Fruit fly (Drosophila melanogaster) Kc167 (cell line): ENCODE results near the gene mRpL49.

Experiments used
- Myc ChIP-seq: fragments of >200 bp; optimal IDR thresholded peaks from 2 replicates; lab custom pipeline; 2017; ENCODE audit warnings: missing external identifiers
- Sin3A ChIP-seq: fragments of >200 bp; optimal IDR thresholded peaks from 2 replicates; lab custom pipeline; 2018; ENCODE audit warnings: missing external identifiers
- h ChIP-seq: fragments of >200 bp; optimal IDR thresholded peaks from 3 replicates; lab custom pipeline; 2018; ENCODE audit warnings: missing external identifiers
- insv ChIP-seq: fragments of >200 bp; optimal IDR thresholded peaks from 3 replicates; lab custom pipeline; 2018; ENCODE audit warnings: missing external identifiers
- psq ChIP-seq: fragments of >200 bp; optimal IDR thresholded peaks from 2 replicates; lab custom pipeline; 2017; ENCODE audit warnings: missing external identifiers
- ttk ChIP-seq: sonication (Bioruptor generic); optimal IDR thresholded peaks from 2 replicates; lab custom pipeline; 2017; ENCODE audit warnings: missing external identifiers

DNA sequence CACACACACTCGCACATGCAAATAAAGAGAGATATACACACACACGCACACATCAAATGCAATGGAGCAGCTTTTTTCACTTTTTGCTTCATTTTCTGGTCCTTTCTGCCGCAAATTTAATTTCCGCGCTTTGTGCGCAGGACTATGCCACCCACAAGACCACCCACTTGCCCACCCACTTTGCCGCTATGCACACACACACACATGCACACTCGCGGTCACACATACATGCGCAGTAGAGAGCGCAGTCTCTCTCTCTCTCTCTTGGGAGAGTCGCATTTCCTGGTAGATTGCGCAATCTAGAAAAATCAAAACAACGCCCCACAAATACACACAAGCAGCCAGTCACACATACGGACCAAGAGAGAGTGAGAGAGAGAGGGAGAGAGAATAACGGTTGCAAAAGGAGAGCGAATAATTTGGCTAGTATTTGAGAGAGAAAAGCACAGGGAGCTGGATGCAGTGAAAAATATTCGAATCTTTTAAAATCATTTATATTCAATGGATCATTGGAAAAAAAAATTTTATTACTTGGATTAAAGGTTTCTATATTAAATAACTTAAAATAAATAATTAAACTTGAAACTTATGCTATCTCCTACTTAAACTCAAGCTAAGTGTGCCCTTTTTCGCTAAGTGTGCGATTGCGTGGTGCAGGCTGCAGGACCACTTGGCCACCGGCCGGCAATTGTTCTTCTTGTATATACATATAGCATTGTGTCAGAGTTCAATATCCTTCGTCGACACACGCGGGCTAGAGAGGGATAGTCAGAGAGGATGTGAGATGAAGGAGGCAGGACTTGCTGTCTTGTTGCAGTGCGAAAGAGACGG, 18.7 kb downstream of the mRpL49 start:
- TF ChIP-seq h (lab: Kevin White, UChicago) (no peak), psq (lab: Kevin White, UChicago) (no peak), insv (lab: Kevin White, UChicago) (no peak), Myc (lab: Kevin White, UChicago) (no peak), Sin3A (lab: Kevin White, UChicago) (no peak), ttk (lab: Kevin White, UChicago) (no peak)
